Worm (Caenorhabditis elegans): Measurements from ENCODE around the gene fbxa-115.

DNA sequence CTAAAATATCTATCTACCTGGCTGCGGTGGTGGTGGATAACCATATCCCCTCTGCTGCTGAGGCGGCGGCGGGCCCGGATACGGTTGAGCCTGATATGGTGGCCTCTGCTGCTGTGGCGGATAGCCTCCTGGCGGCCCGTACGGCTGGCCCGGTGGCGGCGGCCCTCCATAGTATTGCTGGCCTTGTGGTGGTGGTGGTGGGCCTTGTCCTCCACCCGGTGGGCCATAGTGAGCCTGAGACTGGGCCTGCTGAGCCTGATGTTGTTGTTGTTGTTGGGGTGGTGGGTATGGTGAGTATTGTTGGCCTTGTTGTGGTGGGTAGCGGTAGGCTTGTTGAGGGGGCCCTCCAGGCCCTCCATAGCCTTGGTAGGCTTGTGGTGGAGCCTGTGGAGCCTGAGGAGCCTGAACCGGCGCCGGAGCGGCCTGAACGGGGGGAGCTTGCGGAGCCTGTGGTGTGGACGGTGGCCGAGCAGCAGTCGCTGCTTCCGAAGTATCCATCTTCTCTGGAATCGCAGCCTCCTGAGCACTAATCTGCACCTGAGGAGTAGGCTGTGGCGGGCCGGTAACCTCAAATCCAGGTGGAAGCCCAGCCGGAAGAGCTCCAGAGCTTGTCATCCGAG lies 49.4 kb upstream of the fbxa-115 start:
- TF ChIP-seq cog-1 (tag; optimal IDR thresholded peaks at IDR 0.05) (no peak), T22C8.4 (GFP tag; IDR thresholded peaks at IDR 0.05) (no peak), ref-1 (GFP tag; conservative IDR thresholded peaks at IDR 0.05) (no peak)

All from whole organism, midembryonic.